Fruit fly (Drosophila melanogaster): ENCODE data around the gene CG11889.

CG11889 gene

DNA sequence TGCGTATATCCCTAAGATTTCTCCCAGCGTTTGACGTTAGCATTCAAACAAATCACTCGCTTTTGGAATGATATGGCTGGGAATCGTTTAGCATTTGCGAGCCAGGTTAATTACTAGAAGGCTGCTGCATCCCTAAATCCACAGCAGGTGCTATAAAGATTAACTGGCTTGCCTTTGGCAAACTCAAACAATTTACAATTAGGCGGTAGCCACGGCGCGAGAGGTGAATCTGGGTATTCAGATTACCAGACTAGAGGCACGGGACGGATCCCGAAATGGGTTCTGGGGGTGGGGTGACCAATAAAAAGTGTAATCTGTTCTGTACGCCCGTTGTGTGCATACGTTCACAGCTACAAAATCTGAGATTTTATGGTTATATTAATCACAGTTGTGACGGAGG lies 11.2 kb downstream of the CG11889 start, which contains the start of gene CG11892 (continued):
- TF ChIP-seq Deaf1 (tag; optimal IDR thresholded peaks at IDR 0.05) (no peak), vvl (GFP tag; IDR thresholded peaks at IDR 0.05) (no peak), CG17802 (tag; optimal IDR thresholded peaks at IDR 0.05) (no peak), CG11093 (GFP tag; IDR thresholded peaks at IDR 0.05) (no peak), tx (GFP tag; optimal IDR thresholded peaks at IDR 0.05) (no peak), Sry-δ (GFP tag; optimal IDR thresholded peaks at IDR 0.05) (no peak), Usf (GFP tag; optimal IDR thresholded peaks at IDR 0.05) (no peak), bcd (GFP tag; optimal IDR thresholded peaks at IDR 0.05) (peak; percentile 20), Opbp (GFP tag; IDR thresholded peaks at IDR 0.05; ENCODE audit: partially characterized antibody) (no peak), CG11723 (GFP tag; optimal IDR thresholded peaks at IDR 0.05) (peak; percentile 11), seq (GFP tag; IDR thresholded peaks at IDR 0.05) (no peak), tin (GFP tag; optimal IDR thresholded peaks at IDR 0.05) (no peak), Hr78 (GFP tag; optimal IDR thresholded peaks at IDR 0.05) (no peak), chn (GFP tag; optimal IDR thresholded peaks at IDR 0.05) (no peak), Fer1 (GFP tag; optimal IDR thresholded peaks at IDR 0.05) (peak; percentile 74), CG10543 (GFP tag; optimal IDR thresholded peaks at IDR 0.05) (peak; percentile 72), aop (GFP tag; IDR thresholded peaks at IDR 0.05) (no peak), CG15269 (tag; optimal IDR thresholded peaks at IDR 0.05) (peak; percentile 60), emc (GFP tag; optimal IDR thresholded peaks at IDR 0.05) (no peak), CG13287 (GFP tag; IDR thresholded peaks at IDR 0.05; ENCODE audit: partially characterized antibody) (no peak), fd3F (GFP tag; optimal IDR thresholded peaks at IDR 0.05) (peak; percentile 28), Poxn (GFP tag; IDR thresholded peaks at IDR 0.05) (no peak), mirr (GFP tag; optimal IDR thresholded peaks at IDR 0.05) (no peak), CG17829 (tag; optimal IDR thresholded peaks at IDR 0.05) (no peak), CG17359 (tag; optimal IDR thresholded peaks at IDR 0.05) (peak; percentile 60), sima (GFP tag; optimal IDR thresholded peaks at IDR 0.05) (no peak), Scr (GFP tag; IDR thresholded peaks at IDR 0.05; ENCODE audit: partially characterized antibody) (no peak), CG10321 (GFP tag; IDR thresholded peaks at IDR 0.05) (no peak), CG2120 (GFP tag; optimal IDR thresholded peaks at IDR 0.05) (peak; percentile 44), CG42726 (GFP tag; IDR thresholded peaks at IDR 0.05; ENCODE audit: partially characterized antibody) (no peak), mld (GFP tag; IDR thresholded peaks at IDR 0.05; ENCODE audit: partially characterized antibody) (no peak), nom (GFP tag; optimal IDR thresholded peaks at IDR 0.05) (no peak), bowl (GFP tag; IDR thresholded peaks at IDR 0.05) (no peak), Trl (optimal IDR thresholded peaks at IDR 0.05) (no peak), Trl (GFP tag; optimal IDR thresholded peaks at IDR 0.05) (no peak), sens (GFP tag) (no peak), CG34376 (GFP tag; optimal IDR thresholded peaks at IDR 0.05) (peak; percentile 17), CG16863 (GFP tag; optimal IDR thresholded peaks at IDR 0.05) (no peak), jigr1 (GFP tag; IDR thresholded peaks at IDR 0.05) (no peak), prd (optimal IDR thresholded peaks at IDR 0.05) (no peak), prd (GFP tag; IDR thresholded peaks at IDR 0.05) (no peak), nmo (GFP tag; optimal IDR thresholded peaks at IDR 0.05) (no peak), wek (GFP tag; optimal IDR thresholded peaks at IDR 0.05) (peak; percentile 49), stc (GFP tag; IDR thresholded peaks at IDR 0.05) (no peak), C15 (GFP tag; IDR thresholded peaks at IDR 0.05) (0 out of 3 replicates have a peak, but pooled peaks have one; percentile 32), pho (GFP tag; optimal IDR thresholded peaks at IDR 0.05) (no peak), grn (GFP tag; optimal IDR thresholded peaks at IDR 0.05) (no peak), cwo (GFP tag; optimal IDR thresholded peaks at IDR 0.05) (peak; percentile 54), Hmr (GFP tag; optimal IDR thresholded peaks at IDR 0.05) (peak; percentile 73), Doc3 (GFP tag; IDR thresholded peaks at IDR 0.05; ENCODE audit: partially characterized antibody) (no peak), ci (GFP tag; IDR thresholded peaks at IDR 0.05) (peak; percentile 69; the same call in 1 of the 3 replicates), CG17385 (GFP tag; optimal IDR thresholded peaks at IDR 0.05) (peak; percentile 44)
